Worm (Caenorhabditis elegans) whole organism, mixed stage, embryonic: ENCODE measurements around the gene oma-2.

ENCODE experiments used
- mep-1 ChIP-seq: fragments of 150-350 bp; optimal IDR thresholded peaks from 2 replicates; lab custom pipeline; 2017; ENCODE audit warnings: missing biosample characterization, missing genetic modification reagents, missing genetic modification characterization, inconsistent platforms
- nhr-12 ChIP-seq: fragments of 150-350 bp; optimal IDR thresholded peaks from 2 replicates; lab custom pipeline; 2014; ENCODE audit warnings: missing biosample characterization, missing genetic modification characterization
- unc-39 ChIP-seq: fragments of 150-350 bp; optimal IDR thresholded peaks from 2 replicates; lab custom pipeline; 2014; ENCODE audit warnings: missing biosample characterization, missing genetic modification characterization

DNA sequence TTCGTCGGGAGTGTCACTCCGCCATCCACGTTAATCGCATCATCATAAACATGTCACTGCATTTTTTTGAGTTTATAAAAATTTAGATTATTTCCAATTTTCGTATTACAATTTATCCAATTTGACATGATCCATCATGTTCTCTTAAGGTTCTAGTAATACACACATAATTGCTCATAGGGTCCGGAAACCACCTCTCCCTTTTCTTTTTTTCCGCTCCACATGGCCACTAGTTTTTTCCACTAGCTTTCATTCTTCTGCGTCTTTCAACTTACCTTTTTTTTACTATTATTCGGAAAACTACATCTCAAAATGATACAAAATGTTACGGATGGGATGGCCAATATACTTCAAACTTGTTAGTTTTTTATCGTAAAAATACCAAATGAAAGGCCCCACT is 43.4 kb upstream of the oma-2 start, which contains the start of gene Y97E10AL.1:
- TF ChIP-seq mep-1 (tag; lab: Kevin White, UChicago) (no peak), unc-39 (tag; lab: Kevin White, UChicago) (no peak), nhr-12 (tag; lab: Kevin White, UChicago) (no peak)
